Worm (Caenorhabditis elegans) whole organism, L4/young adult: Measurements from ENCODE around the gene wrt-7.

Source experiments
- W03F9.2 ChIP-seq: fragments of 150-350 bp; optimal IDR thresholded peaks from 2 replicates; lab custom pipeline; 2014; ENCODE audit warnings: missing biosample characterization, missing genetic modification characterization
- dao-5 ChIP-seq: sonication (generic microtip); optimal IDR thresholded peaks from 2 replicates; lab custom pipeline; 2016; ENCODE audit warnings: missing genotype, missing genetic modification characterization, moderate library complexity, missing compliant biosample characterization
- him-1 ChIP-seq: sonication (generic microtip); optimal IDR thresholded peaks from 2 replicates; lab custom pipeline; 2016; ENCODE audit warnings: missing genotype, missing genetic modification reagents, missing genetic modification characterization, missing compliant biosample characterization

ce11 chrV:15349044-15349443 lies 11.7 kb upstream of the wrt-7 start, which contains the start of gene clec-230:
- TF ChIP-seq him-1 (tag; lab: Kevin White, UChicago): no peak
- no peak for TF ChIP-seq dao-5 (tag; lab: Kevin White, UChicago)
- TF ChIP-seq W03F9.2 (tag; lab: Kevin White, UChicago): no peak
